Worm (Caenorhabditis elegans) whole organism, L4/young adult: ENCODE results near the gene gcy-34.

Experiments used
- W03F9.2 ChIP-seq: fragments of 150-350 bp; optimal IDR thresholded peaks from 2 replicates; lab custom pipeline; 2014; ENCODE audit warnings: missing biosample characterization, missing genetic modification characterization
- dao-5 ChIP-seq: sonication (generic microtip); optimal IDR thresholded peaks from 2 replicates; lab custom pipeline; 2016; ENCODE audit warnings: missing genotype, missing genetic modification characterization, moderate library complexity, missing compliant biosample characterization
- him-1 ChIP-seq: sonication (generic microtip); optimal IDR thresholded peaks from 2 replicates; lab custom pipeline; 2016; ENCODE audit warnings: missing genotype, missing genetic modification reagents, missing genetic modification characterization, missing compliant biosample characterization

gcy-34 gene

ce11 chrV:13385798-13386197, at the start of gene gcy-34:
Gene gcy-34 (minus strand): TSS chrV:13385898.
- no peak for TF ChIP-seq him-1

ce11 chrV:13432364-13432763, 46.7 kb upstream of the gcy-34 start, which contains the start of gene srd-17:
Gene srd-17 (minus strand): TSS chrV:13432714.
- no peak for TF ChIP-seq dao-5 (tag; lab: Kevin White, UChicago)
- no peak for TF ChIP-seq W03F9.2

ce11 chrV:13428660-13429059, 43.0 kb upstream of the gcy-34 start, which contains the start of gene srd-19:
Gene srd-19 (minus strand): TSS chrV:13428760.
- no peak for TF ChIP-seq him-1
- TF ChIP-seq dao-5 (tag; lab: Kevin White, UChicago): no peak
- no peak for TF ChIP-seq W03F9.2

ce11 chrV:13427378-13427777, 41.7 kb upstream of the gcy-34 start:
- TF ChIP-seq dao-5 (tag; lab: Kevin White, UChicago) (no peak), him-1 (no peak), W03F9.2 (no peak)

ce11 chrV:13426764-13427163, 41.1 kb upstream of the gcy-34 start, which contains the start of gene srd-18:
Gene srd-18 (minus strand): TSS chrV:13426864.
- TF ChIP-seq him-1 (no peak), dao-5 (tag; lab: Kevin White, UChicago) (no peak), W03F9.2 (no peak)

- no peak for TF ChIP-seq dao-5 (tag; lab: Kevin White, UChicago)
Observed at ce11 chrV:13423608-13424007, 37.9 kb upstream of the gcy-34 start, which contains the start of gene srv-10. Gene srv-10 (plus strand): TSS chrV:13423908.

- TF ChIP-seq W03F9.2 (no peak), him-1 (no peak), dao-5 (tag; lab: Kevin White, UChicago) (no peak)
Observed at ce11 chrV:13423045-13423444, 37.3 kb upstream of the gcy-34 start, which contains the start of gene srv-9. Gene srv-9 (minus strand): TSS chrV:13423145.

ce11 chrV:13421697-13422096, 36.0 kb upstream of the gcy-34 start:
- TF ChIP-seq dao-5 (tag; lab: Kevin White, UChicago): no peak

- TF ChIP-seq him-1 (no peak), dao-5 (tag; lab: Kevin White, UChicago) (no peak), W03F9.2 (no peak)
Observed at ce11 chrV:13420640-13421039, 34.9 kb upstream of the gcy-34 start, which contains the start of gene srv-8. Gene srv-8 (minus strand): TSS chrV:13420740.

ce11 chrV:13417513-13417912, 31.8 kb upstream of the gcy-34 start, which contains the start of gene F53F1.6:
Gene F53F1.6 (minus strand): TSS chrV:13417613.
- TF ChIP-seq dao-5 (tag; lab: Kevin White, UChicago): no peak
- TF ChIP-seq W03F9.2: no peak
- no peak for TF ChIP-seq him-1

- TF ChIP-seq him-1 (no peak), W03F9.2 (no peak), dao-5 (tag; lab: Kevin White, UChicago) (no peak)
Observed at ce11 chrV:13416076-13416475, 30.4 kb upstream of the gcy-34 start.

- TF ChIP-seq W03F9.2 (no peak), dao-5 (tag; lab: Kevin White, UChicago) (peak; percentile 33), him-1 (no peak)
Observed at ce11 chrV:13415462-13415861, 29.8 kb upstream of the gcy-34 start.

ce11 chrV:13414585-13414984, 28.9 kb upstream of the gcy-34 start, which contains the start of gene cut-2:
Gene cut-2 (plus strand): TSS chrV:13414949.
- TF ChIP-seq him-1: no peak
- no peak for TF ChIP-seq W03F9.2
- no peak for TF ChIP-seq dao-5 (tag; lab: Kevin White, UChicago)

ce11 chrV:13413301-13413700, 27.6 kb upstream of the gcy-34 start:
- no peak for TF ChIP-seq dao-5 (tag; lab: Kevin White, UChicago)
- no peak for TF ChIP-seq W03F9.2
- TF ChIP-seq him-1: no peak

- TF ChIP-seq him-1 (no peak), W03F9.2 (no peak), dao-5 (tag; lab: Kevin White, UChicago) (no peak)
Observed at ce11 chrV:13411992-13412298, 26.2 kb upstream of the gcy-34 start.

- TF ChIP-seq W03F9.2: no peak
- TF ChIP-seq him-1: no peak
- no peak for TF ChIP-seq dao-5 (tag; lab: Kevin White, UChicago)
Observed at ce11 chrV:13411225-13411991, 25.7 kb upstream of the gcy-34 start.
